Worm (Caenorhabditis elegans) whole organism, late embryonic: ENCODE results near the gene F16B12.4.

Source experiments
- C08G9.2 ChIP-seq: sonication (generic microtip); optimal IDR thresholded peaks from 2 replicates; lab custom pipeline; 2016; ENCODE audit warnings: mild to moderate bottlenecking, missing genetic modification characterization, moderate library complexity, missing compliant biosample characterization
- K02D7.2 ChIP-seq: sonication (generic microtip); optimal IDR thresholded peaks from 2 replicates; lab custom pipeline; 2017; ENCODE audit warnings: mild to moderate bottlenecking, missing genetic modification characterization, missing compliant biosample characterization
- ama-1 ChIP-seq: fragments of 150-350 bp; optimal IDR thresholded peaks from 2 replicates; lab custom pipeline; 2014
- ceh-18 ChIP-seq: sonication (generic microtip); optimal IDR thresholded peaks from 2 replicates; lab custom pipeline; 2016; ENCODE audit warnings: missing genetic modification characterization, missing compliant biosample characterization
- ceh-48 ChIP-seq: sonication (generic microtip); optimal IDR thresholded peaks from 2 replicates; lab custom pipeline; 2016; ENCODE audit warnings: missing genetic modification characterization, inconsistent platforms, missing compliant biosample characterization
- elt-2 ChIP-seq: sonication (generic microtip); optimal IDR thresholded peaks from 2 replicates; lab custom pipeline; 2016; ENCODE audit warnings: missing genetic modification reagents, missing genetic modification characterization, missing compliant biosample characterization
- gmeb-2 ChIP-seq: sonication (generic microtip); optimal IDR thresholded peaks from 2 replicates; lab custom pipeline; 2016; ENCODE audit warnings: missing genetic modification characterization, inconsistent platforms, missing compliant biosample characterization
- hlh-15 ChIP-seq: sonication (generic microtip); optimal IDR thresholded peaks from 2 replicates; lab custom pipeline; 2016; ENCODE audit warnings: missing genetic modification characterization, missing compliant biosample characterization
- hlh-8 ChIP-seq: sonication (generic microtip); optimal IDR thresholded peaks from 2 replicates; lab custom pipeline; 2016; ENCODE audit warnings: missing genotype, missing genetic modification characterization, missing compliant biosample characterization
- lin-11 ChIP-seq: fragments of 200-800 bp; sonication (Bioruptor generic); optimal IDR thresholded peaks from 2 replicates; lab custom pipeline; 2018; ENCODE audit warnings: mild to moderate bottlenecking, missing genetic modification characterization, missing compliant biosample characterization
- madf-2 ChIP-seq: sonication (generic microtip); optimal IDR thresholded peaks from 2 replicates; lab custom pipeline; 2017; ENCODE audit warnings: missing genetic modification characterization, missing compliant biosample characterization
- pha-4 ChIP-seq: fragments of 150-350 bp; optimal IDR thresholded peaks from 2 replicates; lab custom pipeline; 2018; ENCODE audit warnings: missing biosample characterization, missing genetic modification reagents, missing genetic modification characterization
- syd-9 ChIP-seq: sonication (generic microtip); optimal IDR thresholded peaks from 2 replicates; lab custom pipeline; 2016; ENCODE audit warnings: mild to moderate bottlenecking, missing genetic modification characterization, moderate library complexity, missing compliant biosample characterization
- tbx-2 ChIP-seq: sonication (generic microtip); optimal IDR thresholded peaks from 2 replicates; lab custom pipeline; 2016; ENCODE audit warnings: missing genetic modification characterization, missing compliant biosample characterization

DNA sequence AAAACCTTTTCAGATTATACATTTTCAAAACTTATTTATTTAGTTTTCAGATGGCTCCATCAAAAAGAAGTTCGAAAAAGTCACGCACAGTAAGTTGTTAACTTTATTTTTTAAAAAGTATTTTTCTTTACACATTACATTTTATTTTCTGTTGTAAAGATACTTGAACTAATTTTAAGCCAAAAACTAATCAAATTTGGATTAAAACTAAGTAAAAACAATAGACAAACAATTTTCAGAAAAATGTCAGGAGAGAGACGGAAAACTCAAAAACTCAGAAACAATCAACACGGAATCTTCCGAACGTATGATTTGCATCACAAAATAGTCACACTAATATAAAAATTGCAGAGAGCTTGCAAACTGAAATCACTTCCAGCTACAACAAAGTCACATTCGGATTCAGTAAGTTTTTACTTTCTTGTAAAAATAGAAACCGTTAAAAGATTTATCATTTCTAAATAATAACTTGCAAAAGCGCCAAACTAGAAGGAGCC, 43.5 kb upstream of the F16B12.4 start, which contains the start of gene ceh-89:
- TF ChIP-seq tbx-2 (tag; lab: Kevin White, UChicago) (no peak), elt-2 (tag; lab: Kevin White, UChicago) (no peak), C08G9.2 (tag; lab: Kevin White, UChicago) (no peak), ama-1 (lab: Kevin White, UChicago) (no peak), hlh-15 (tag; lab: Kevin White, UChicago) (no peak), pha-4 (tag; lab: Kevin White, UChicago) (no peak), hlh-8 (no peak), K02D7.2 (no peak), ceh-48 (no peak), madf-2 (tag; lab: Kevin White, UChicago) (no peak), lin-11 (tag; lab: Kevin White, UChicago) (no peak), ceh-18 (tag; lab: Kevin White, UChicago) (no peak), syd-9 (tag; lab: Kevin White, UChicago) (no peak), gmeb-2 (tag; lab: Kevin White, UChicago) (no peak)
